Fruit fly (Drosophila melanogaster): Measurements from ENCODE around the gene AP-2sigma.

Gene AP-2sigma

dm6 chr3R:21246492-21247061, 23.3 kb downstream of the AP-2sigma start, which contains the start of gene ETHR (continued):
- TF ChIP-seq dmrt99B (tag; optimal IDR thresholded peaks at IDR 0.05) (peak; percentile 17), CG2199 (GFP tag; IDR thresholded peaks at IDR 0.05) (no peak), vfl (GFP tag; optimal IDR thresholded peaks at IDR 0.05) (no peak), CG8765 (GFP tag; IDR thresholded peaks at IDR 0.05) (no peak), HHEX (GFP tag; optimal IDR thresholded peaks at IDR 0.05) (peak; percentile 68), CG15601 (tag; optimal IDR thresholded peaks at IDR 0.05) (no peak), crol (GFP tag; IDR thresholded peaks at IDR 0.05) (peak; percentile 88), CG8944 (GFP tag; optimal IDR thresholded peaks at IDR 0.05) (no peak), CG17568 (GFP tag; optimal IDR thresholded peaks at IDR 0.05) (peak; percentile 29), CG30403 (GFP tag; optimal IDR thresholded peaks at IDR 0.05) (peak; percentile 26), pb (GFP tag; optimal IDR thresholded peaks at IDR 0.05) (no peak), CG14710 (tag; optimal IDR thresholded peaks at IDR 0.05) (no peak), Hr51 (GFP tag; optimal IDR thresholded peaks at IDR 0.05) (peak in 1 of 2 experiments; percentile 71), CG10431 (GFP tag; optimal IDR thresholded peaks at IDR 0.05) (no peak), odd (GFP tag; optimal IDR thresholded peaks at IDR 0.05) (peak; percentile 4), zen (tag; optimal IDR thresholded peaks at IDR 0.05) (no peak), CG3407 (GFP tag; optimal IDR thresholded peaks at IDR 0.05) (no peak), CG7839 (tag; optimal IDR thresholded peaks at IDR 0.05) (peak; percentile 41), Mes4 (GFP tag; optimal IDR thresholded peaks at IDR 0.05) (no peak), CG3995 (GFP tag; optimal IDR thresholded peaks at IDR 0.05) (peak; percentile 77), cwo (GFP tag; optimal IDR thresholded peaks at IDR 0.05) (peak; percentile 74), gsb-n (tag; optimal IDR thresholded peaks at IDR 0.05) (no peak), Trl (optimal IDR thresholded peaks at IDR 0.05) (no peak), Trl (GFP tag; optimal IDR thresholded peaks at IDR 0.05) (peak; percentile 10), stc (GFP tag; IDR thresholded peaks at IDR 0.05) (peak; percentile 40; the same call in 1 of the 2 replicates), kay (GFP tag; optimal IDR thresholded peaks at IDR 0.05) (peak; percentile 48), hbn (GFP tag; IDR thresholded peaks at IDR 0.05; ENCODE audit: partially characterized antibody) (no peak), hkb (optimal IDR thresholded peaks at IDR 0.05) (no peak), hkb (GFP tag; IDR thresholded peaks at IDR 0.05) (peak; percentile 64), CG6813 (GFP tag; optimal IDR thresholded peaks at IDR 0.05) (peak; percentile 42), org-1 (GFP tag; optimal IDR thresholded peaks at IDR 0.05) (peak; percentile 44), trh (GFP tag; optimal IDR thresholded peaks at IDR 0.05) (no peak), CG34422 (GFP tag; IDR thresholded peaks at IDR 0.05) (no peak; the same call in 2 of the 3 replicates), cas (GFP tag; IDR thresholded peaks at IDR 0.05) (no peak), CG7556 (GFP tag; optimal IDR thresholded peaks at IDR 0.05) (peak; percentile 55), pros (GFP tag; optimal IDR thresholded peaks at IDR 0.05) (no peak), Aef1 (GFP tag; IDR thresholded peaks at IDR 0.05) (0 out of 3 replicates have a peak, but pooled peaks have one; percentile 1), wor (GFP tag; IDR thresholded peaks at IDR 0.05) (no peak), Opbp (GFP tag; IDR thresholded peaks at IDR 0.05; ENCODE audit: partially characterized antibody) (no peak), CG7987 (GFP tag; optimal IDR thresholded peaks at IDR 0.05) (peak; percentile 10), CG10366 (GFP tag; IDR thresholded peaks at IDR 0.05) (peak; percentile 81), ara (GFP tag; IDR thresholded peaks at IDR 0.05) (no peak), ewg (GFP tag; optimal IDR thresholded peaks at IDR 0.05) (no peak), CG12744 (GFP tag; optimal IDR thresholded peaks at IDR 0.05) (peak; percentile 19), ham (GFP tag; IDR thresholded peaks at IDR 0.05) (no peak), sd (tag; optimal IDR thresholded peaks at IDR 0.05) (peak; percentile 61), lmd (GFP tag; IDR thresholded peaks at IDR 0.05) (peak; percentile 23; the same call in 1 of the 2 replicates), unc-4 (GFP tag; IDR thresholded peaks at IDR 0.05; ENCODE audit: partially characterized antibody) (peak; percentile 53), nom (GFP tag; optimal IDR thresholded peaks at IDR 0.05) (no peak), sob (GFP tag; IDR thresholded peaks at IDR 0.05) (peak; percentile 48; the same call in 1 of the 2 replicates)
